Fruit fly (Drosophila melanogaster): Measurements from ENCODE around the gene ZnT63C.

Gene ZnT63C

DNA sequence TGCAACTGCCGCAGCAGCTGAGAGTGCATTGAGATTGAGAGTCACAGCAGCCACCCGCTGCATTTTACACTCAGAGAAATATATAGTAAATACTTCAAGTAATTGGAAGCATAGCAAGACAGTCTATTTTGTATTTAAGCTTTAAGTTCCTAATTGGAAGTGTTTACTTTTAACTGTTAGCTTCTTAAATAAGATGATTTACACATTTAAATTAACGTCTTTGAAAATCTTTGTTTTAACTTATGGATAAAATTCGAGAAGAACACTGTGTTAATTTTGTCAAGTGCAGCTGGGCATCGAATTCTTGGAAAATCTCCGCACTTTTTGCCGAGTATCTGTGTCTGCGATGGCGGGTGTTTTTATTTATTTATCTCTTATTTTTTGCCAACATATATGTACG, 43.8 kb upstream of the ZnT63C start (continued):
- TF ChIP-seq Smox (GFP tag; optimal IDR thresholded peaks at IDR 0.05), result peak; percentile 83
- TF ChIP-seq Ets21C (GFP tag; optimal IDR thresholded peaks at IDR 0.05), result peak; percentile 73
- peak; percentile 88 for TF ChIP-seq acj6 (GFP tag; optimal IDR thresholded peaks at IDR 0.05)
- TF ChIP-seq CG3032 (tag; optimal IDR thresholded peaks at IDR 0.05), result peak; percentile 94
- TF ChIP-seq CG10631 (GFP tag; optimal IDR thresholded peaks at IDR 0.05), result peak; percentile 91
- TF ChIP-seq ss (GFP tag; optimal IDR thresholded peaks at IDR 0.05), result peak; percentile 93 to 94
- TF ChIP-seq salr (GFP tag; optimal IDR thresholded peaks at IDR 0.05), result peak; percentile 79 to 89
- TF ChIP-seq Hr4 (GFP tag; optimal IDR thresholded peaks at IDR 0.05), result peak; percentile 86

DNA sequence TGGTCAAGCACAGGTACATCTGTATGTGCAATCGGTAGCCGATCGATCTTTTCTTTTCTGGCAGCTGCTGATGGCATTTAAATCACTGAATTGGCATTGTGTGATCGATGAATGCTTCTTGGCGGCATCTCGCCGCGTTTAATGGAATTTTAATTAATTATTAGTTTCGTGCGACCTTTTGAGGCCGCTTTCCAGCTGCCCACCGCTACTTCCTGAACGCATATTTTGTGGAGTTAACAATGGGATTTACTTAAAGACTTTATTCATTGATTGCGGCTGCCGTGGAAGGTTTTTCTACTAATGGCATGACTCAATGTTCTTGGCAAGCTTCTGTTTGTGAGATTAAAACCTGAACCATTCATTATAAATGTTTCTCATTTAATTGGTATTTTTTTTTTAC, 41.9 kb upstream of the ZnT63C start:
- TF ChIP-seq OdsH (GFP tag; optimal IDR thresholded peaks at IDR 0.05), result no peak
- no peak for TF ChIP-seq cyc (GFP tag; optimal IDR thresholded peaks at IDR 0.05)
- no peak for TF ChIP-seq CG6163 (GFP tag; IDR thresholded peaks at IDR 0.05)

DNA sequence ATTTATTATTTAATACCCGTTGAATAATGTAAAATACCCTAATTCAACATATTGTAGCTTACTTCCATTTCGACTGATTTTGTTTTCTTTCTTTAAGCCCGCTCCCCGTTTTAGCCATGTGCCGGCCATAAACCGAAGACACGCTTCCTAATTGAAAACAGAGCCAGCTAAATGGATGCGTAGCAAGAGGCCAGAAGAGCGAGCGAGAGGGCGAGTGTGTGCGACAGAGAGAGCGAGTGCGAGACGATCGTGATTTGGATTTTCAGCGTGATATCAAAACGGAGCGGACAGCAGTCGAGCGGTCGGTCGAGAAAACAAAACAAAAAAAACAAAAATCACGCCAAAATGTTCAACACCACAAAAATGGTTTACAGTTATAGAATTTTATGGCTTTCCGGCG, 37.2 kb upstream of the ZnT63C start:
- TF ChIP-seq cyc (GFP tag; optimal IDR thresholded peaks at IDR 0.05), result no peak
- no peak for TF ChIP-seq CG3919 (GFP tag; optimal IDR thresholded peaks at IDR 0.05)
- no peak for TF ChIP-seq CG6276 (GFP tag; optimal IDR thresholded peaks at IDR 0.05)
- no peak for TF ChIP-seq CG6854 (GFP tag; optimal IDR thresholded peaks at IDR 0.05)
- TF ChIP-seq CG11902 (GFP tag; optimal IDR thresholded peaks at IDR 0.05), result no peak
- no peak for TF ChIP-seq Ets96B (tag; optimal IDR thresholded peaks at IDR 0.05)
- no peak for TF ChIP-seq net (GFP tag; optimal IDR thresholded peaks at IDR 0.05)
- TF ChIP-seq esn (GFP tag; optimal IDR thresholded peaks at IDR 0.05), result no peak
- no peak for TF ChIP-seq salr (GFP tag; optimal IDR thresholded peaks at IDR 0.05)
- TF ChIP-seq Smox (GFP tag; optimal IDR thresholded peaks at IDR 0.05), result no peak
- TF ChIP-seq Sox14 (GFP tag; optimal IDR thresholded peaks at IDR 0.05), result no peak
- no peak for TF ChIP-seq fd59A (GFP tag; optimal IDR thresholded peaks at IDR 0.05)
- TF ChIP-seq OdsH (GFP tag; optimal IDR thresholded peaks at IDR 0.05), result no peak
- TF ChIP-seq CG31627 (GFP tag; optimal IDR thresholded peaks at IDR 0.05), result no peak
- no peak for TF ChIP-seq svp (GFP tag)
- no peak for TF ChIP-seq CG8632 (GFP tag; optimal IDR thresholded peaks at IDR 0.05)
- TF ChIP-seq CG11294 (GFP tag; IDR thresholded peaks at IDR 0.05), result no peak
- no peak for TF ChIP-seq dsx (GFP tag; optimal IDR thresholded peaks at IDR 0.05; ENCODE audit: poor library complexity, severe bottlenecking)
- TF ChIP-seq Sox102F (GFP tag; optimal IDR thresholded peaks at IDR 0.05), result no peak

DNA sequence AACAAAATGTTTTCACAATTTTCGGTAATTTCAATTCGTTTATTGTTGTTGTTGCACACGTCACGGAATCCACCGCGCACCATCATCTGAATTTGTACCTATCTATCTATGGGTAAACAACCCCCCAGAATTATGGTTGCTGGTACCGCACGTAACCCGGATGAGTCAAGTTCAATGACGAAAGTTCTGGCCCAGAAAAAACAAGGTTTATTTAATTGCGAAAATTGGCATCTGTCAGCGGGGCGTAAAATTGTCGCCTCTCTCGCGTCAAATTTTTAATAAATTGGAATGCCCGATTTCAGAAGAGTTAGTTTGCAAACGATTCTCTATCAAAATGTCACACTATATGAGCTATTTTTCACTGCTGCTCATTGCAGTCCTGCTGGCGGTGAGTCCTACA, 35.3 kb upstream of the ZnT63C start, which contains the start of gene CG34265:
TSS of gene CG34265 (plus strand) at position 301 of the 400 bp plus-strand sequence.
- TF ChIP-seq dac (GFP tag; optimal IDR thresholded peaks at IDR 0.05) (no peak), CG9139 (GFP tag; optimal IDR thresholded peaks at IDR 0.05) (no peak), Ets21C (GFP tag; optimal IDR thresholded peaks at IDR 0.05) (no peak), CG1621 (tag; optimal IDR thresholded peaks at IDR 0.05) (no peak), fd85E (GFP tag; optimal IDR thresholded peaks at IDR 0.05) (no peak), CG10631 (GFP tag; optimal IDR thresholded peaks at IDR 0.05) (no peak), salr (GFP tag; optimal IDR thresholded peaks at IDR 0.05) (no peak), cyc (GFP tag; optimal IDR thresholded peaks at IDR 0.05) (no peak), Sox14 (GFP tag; optimal IDR thresholded peaks at IDR 0.05) (no peak), Hr38 (GFP tag; optimal IDR thresholded peaks at IDR 0.05) (no peak), CG3032 (tag; optimal IDR thresholded peaks at IDR 0.05) (no peak), CG10669 (GFP tag; optimal IDR thresholded peaks at IDR 0.05) (no peak), Smox (GFP tag; optimal IDR thresholded peaks at IDR 0.05) (no peak), achi (GFP tag; optimal IDR thresholded peaks at IDR 0.05) (no peak)

DNA sequence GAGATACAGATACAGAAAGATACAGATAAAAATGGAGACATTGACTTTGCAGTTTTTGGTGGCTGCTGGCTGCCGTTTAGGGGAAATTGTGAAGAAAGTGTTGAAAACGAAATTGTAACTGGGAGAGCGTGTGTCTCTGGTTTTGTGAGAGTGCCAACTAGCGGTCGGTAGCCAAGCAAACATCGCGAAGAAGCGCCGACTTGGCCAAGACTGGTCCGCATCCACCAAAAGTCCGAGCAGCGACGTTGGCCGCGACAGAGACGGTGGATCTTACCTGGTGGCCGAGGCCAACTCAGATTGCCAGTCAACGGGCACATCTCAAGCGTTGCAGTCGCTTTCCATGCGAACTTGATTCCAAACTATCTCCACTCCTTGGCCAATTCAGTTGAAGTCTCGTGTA, 32.8 kb upstream of the ZnT63C start, which contains the start of gene CG14960:
TSS of gene CG14960 (plus strand) at position 301 of the 400 bp plus-strand sequence.
- TF ChIP-seq Sox14 (GFP tag; optimal IDR thresholded peaks at IDR 0.05) (no peak), Eip78C (GFP tag) (peak; percentile 54), CG6163 (GFP tag; IDR thresholded peaks at IDR 0.05) (peak; percentile 30; the same call in 1 of the 3 replicates)

All from whole organism, prepupa.